Worm (Caenorhabditis elegans): ENCODE data around the gene ugt-36.

- no peak for TF ChIP-seq hlh-6 (tag; optimal IDR thresholded peaks at IDR 0.05)
- no peak for TF ChIP-seq nfya-1 (tag; optimal IDR thresholded peaks at IDR 0.05)
These were observed 3.2 kb upstream of the ugt-36 start, which contains the start of gene ugt-41 for ce11 chrV:7163477-7164114.
